Worm (Caenorhabditis elegans) whole organism, young adult: ENCODE data around the gene F57G12.2.

Experiments used
- B0019.2 ChIP-seq: fragments of 200-800 bp; sonication (Bioruptor generic); conservative IDR thresholded peaks from 2 replicates; pipeline ENCODE4 v1.3.6; 2022; ENCODE audit warnings: missing genetic modification reagents, missing genetic modification characterization, missing compliant biosample characterization
- C17E4.6 ChIP-seq: fragments of 200-800 bp; sonication (Bioruptor generic); IDR thresholded peaks from 2 replicates; pipeline ENCODE4 v1.3.6; 2022; ENCODE audit warnings: missing genetic modification reagents, missing genetic modification characterization, missing compliant biosample characterization
- D2030.7 ChIP-seq: fragments of 200-800 bp; sonication (Bioruptor generic); IDR thresholded peaks from 2 replicates; pipeline ENCODE4 v1.3.6; 2022; ENCODE audit warnings: missing genetic modification reagents, missing genetic modification characterization, missing compliant biosample characterization
- F23B12.7 ChIP-seq: sonication (generic microtip); optimal IDR thresholded peaks from 2 replicates; lab custom pipeline; 2017; ENCODE audit warnings: missing genetic modification characterization, mild to moderate bottlenecking, missing compliant biosample characterization, antibody characterized with exemption, moderate library complexity; ENCODE audit not compliant: insufficient read depth
- F49E8.2 ChIP-seq: sonication (generic microtip); optimal IDR thresholded peaks from 3 replicates; lab custom pipeline; 2017; ENCODE audit warnings: missing genetic modification characterization, mild to moderate bottlenecking, missing compliant biosample characterization, antibody characterized with exemption, moderate library complexity; ENCODE audit not compliant: insufficient read depth
- Y53G8AR.9 ChIP-seq: fragments of 200-800 bp; sonication (Bioruptor generic); conservative IDR thresholded peaks from 2 replicates; pipeline ENCODE4 v1.3.6; 2022; ENCODE audit warnings: missing genetic modification reagents, missing genetic modification characterization, missing compliant biosample characterization
- akir-1 ChIP-seq: fragments of 200-800 bp; sonication (Bioruptor generic); optimal IDR thresholded peaks from 2 replicates; lab custom pipeline; 2018; ENCODE audit warnings: mild to moderate bottlenecking, missing genetic modification characterization, moderate library complexity, missing compliant biosample characterization
- ama-1 ChIP-seq, 3 experiments: fragments of 150-350 bp in 1 of 3; sonication (generic microtip) in 2 of 3; optimal IDR thresholded peaks; 2 replicates each; lab custom pipeline; 2014 to 2018; ENCODE audit warnings: missing biosample characterization in 2 of 3, missing genetic modification characterization in 2 of 3, missing genetic modification reagents in 2 of 3
- aptf-2 ChIP-seq: fragments of 200-800 bp; sonication (Bioruptor generic); conservative IDR thresholded peaks from 2 replicates; pipeline ENCODE4 v1.3.6; 2022; ENCODE audit warnings: missing genetic modification reagents, missing genetic modification characterization, missing compliant biosample characterization
- aptf-3 ChIP-seq: fragments of 200-800 bp; sonication (Bioruptor generic); IDR thresholded peaks from 2 replicates; pipeline ENCODE4 v1.3.6; 2022; ENCODE audit warnings: missing genetic modification characterization, missing compliant biosample characterization
- athp-1 ChIP-seq: sonication (generic microtip); optimal IDR thresholded peaks from 2 replicates; lab custom pipeline; 2017; ENCODE audit warnings: mild to moderate bottlenecking, missing genetic modification characterization, missing compliant biosample characterization
- attf-3 ChIP-seq: fragments of 200-800 bp; sonication (Bioruptor generic); conservative IDR thresholded peaks from 2 replicates; pipeline ENCODE4 v1.3.6; 2022; ENCODE audit warnings: missing genetic modification reagents, missing genetic modification characterization, missing compliant biosample characterization
- attf-6 ChIP-seq: fragments of 200-800 bp; sonication (Bioruptor generic); IDR thresholded peaks from 2 replicates; pipeline ENCODE4 v1.3.6; 2022; ENCODE audit warnings: missing genetic modification reagents, missing genetic modification characterization, missing compliant biosample characterization
- ceh-100 ChIP-seq: fragments of 200-800 bp; sonication (Bioruptor generic); IDR thresholded peaks from 2 replicates; pipeline ENCODE4 v1.3.6; 2022; ENCODE audit warnings: missing genetic modification reagents, missing genetic modification characterization, missing compliant biosample characterization
- ceh-27 ChIP-seq: fragments of 200-800 bp; sonication (Bioruptor generic); optimal IDR thresholded peaks from 2 replicates; lab custom pipeline; 2018; ENCODE audit warnings: mild to moderate bottlenecking, missing genetic modification characterization, moderate library complexity, missing compliant biosample characterization
- ceh-79 ChIP-seq: sonication (generic microtip); optimal IDR thresholded peaks from 2 replicates; lab custom pipeline; 2017; ENCODE audit warnings: mild to moderate bottlenecking, missing genetic modification characterization, missing compliant biosample characterization
- chd-7 ChIP-seq: sonication (generic microtip); optimal IDR thresholded peaks from 2 replicates; lab custom pipeline; 2016; ENCODE audit warnings: mild to moderate bottlenecking, missing genetic modification characterization, moderate library complexity, missing compliant biosample characterization
- dpl-1 ChIP-seq: fragments of 150-350 bp; optimal IDR thresholded peaks from 2 replicates; lab custom pipeline; 2014; ENCODE audit warnings: missing biosample characterization, missing genetic modification reagents, missing genetic modification characterization
- egl-18 ChIP-seq: fragments of 200-800 bp; sonication (Bioruptor generic); IDR thresholded peaks from 2 replicates; pipeline ENCODE4 v1.3.6; 2022; ENCODE audit warnings: missing genetic modification reagents, missing genetic modification characterization, missing compliant biosample characterization
- egl-44 ChIP-seq: fragments of 200-800 bp; sonication (Bioruptor generic); IDR thresholded peaks from 2 replicates; pipeline ENCODE4 v1.3.6; 2022; ENCODE audit warnings: missing genetic modification reagents, missing genetic modification characterization, missing compliant biosample characterization
- egrh-3 ChIP-seq: fragments of 200-800 bp; sonication (Bioruptor generic); IDR thresholded peaks from 2 replicates; pipeline ENCODE4 v1.3.6; 2022; ENCODE audit warnings: missing genetic modification reagents, missing genetic modification characterization, missing compliant biosample characterization
- hmg-20 ChIP-seq: fragments of 200-800 bp; sonication (Bioruptor generic); IDR thresholded peaks from 2 replicates; pipeline ENCODE4 v1.3.6; 2022; ENCODE audit warnings: missing genetic modification reagents, missing genetic modification characterization, missing compliant biosample characterization
- hsf-1 ChIP-seq: fragments of 200-800 bp; sonication (Bioruptor generic); IDR thresholded peaks from 2 replicates; pipeline ENCODE4 v1.3.6; 2022; ENCODE audit warnings: missing genetic modification reagents, missing genetic modification characterization, missing compliant biosample characterization
- lag-1 ChIP-seq: fragments of 200-800 bp; sonication (Bioruptor generic); IDR thresholded peaks from 2 replicates; pipeline ENCODE4 v1.3.6; 2022; ENCODE audit warnings: missing genetic modification reagents, missing genetic modification characterization, missing compliant biosample characterization
- let-607 ChIP-seq, 2 experiments: fragments of 200-800 bp in 1 of 2; sonication (Bioruptor generic) in 1 of 2; sonication (generic microtip) in 1 of 2; optimal IDR thresholded peaks; 2 replicates each; lab custom pipeline; 2016 to 2018; ENCODE audit warnings: mild to moderate bottlenecking in 2 of 2, missing compliant biosample characterization in 2 of 2, missing genetic modification characterization in 2 of 2, moderate library complexity in 2 of 2, missing genotype in 1 of 2
- lin-26 ChIP-seq: fragments of 200-800 bp; sonication (Bioruptor generic); IDR thresholded peaks from 2 replicates; pipeline ENCODE4 v1.3.6; 2022; ENCODE audit warnings: missing genetic modification reagents, missing genetic modification characterization, missing compliant biosample characterization
- lin-35 ChIP-seq, 3 experiments: fragments of 150-350 bp in 2 of 3; sonication (generic microtip) in 1 of 3; optimal IDR thresholded peaks; 2 replicates each; lab custom pipeline; 2014 to 2018; ENCODE audit warnings: missing biosample characterization in 3 of 3, missing genetic modification characterization in 3 of 3, missing genetic modification reagents in 3 of 3
- lin-40 ChIP-seq: sonication (generic microtip); optimal IDR thresholded peaks from 2 replicates; lab custom pipeline; 2016; ENCODE audit warnings: missing genetic modification characterization, mild to moderate bottlenecking, missing compliant biosample characterization, missing genotype, missing genetic modification reagents
- mcd-1 ChIP-seq: fragments of 200-800 bp; sonication (Bioruptor generic); IDR thresholded peaks from 2 replicates; pipeline ENCODE4 v1.3.6; 2022; ENCODE audit warnings: missing genetic modification reagents, missing genetic modification characterization, missing compliant biosample characterization
- nfya-1 ChIP-seq: sonication (generic microtip); optimal IDR thresholded peaks from 2 replicates; lab custom pipeline; 2017; ENCODE audit warnings: antibody characterized with exemption, missing compliant biosample characterization, missing genetic modification characterization, borderline replicate concordance; ENCODE audit not compliant: insufficient read depth
- nfya-2 ChIP-seq: fragments of 200-800 bp; sonication (Bioruptor generic); IDR thresholded peaks from 2 replicates; pipeline ENCODE4 v1.3.6; 2022; ENCODE audit warnings: missing genetic modification reagents, missing genetic modification characterization, missing compliant biosample characterization
- nfyb-1 ChIP-seq: fragments of 200-800 bp; sonication (Bioruptor generic); IDR thresholded peaks from 2 replicates; pipeline ENCODE4 v1.3.6; 2022; ENCODE audit warnings: missing genetic modification reagents, missing genetic modification characterization, missing compliant biosample characterization
- nhr-120 ChIP-seq: fragments of 200-800 bp; sonication (Bioruptor generic); IDR thresholded peaks from 2 replicates; pipeline ENCODE4 v1.3.6; 2022; ENCODE audit warnings: missing genetic modification characterization, missing compliant biosample characterization
- nhr-90 ChIP-seq: sonication (generic microtip); optimal IDR thresholded peaks from 2 replicates; lab custom pipeline; 2016; ENCODE audit warnings: missing genotype, mild to moderate bottlenecking, missing genetic modification characterization, missing compliant biosample characterization
- repo-1 ChIP-seq: sonication (generic microtip); optimal IDR thresholded peaks from 2 replicates; lab custom pipeline; 2017; ENCODE audit warnings: mild to moderate bottlenecking, missing genetic modification characterization, missing compliant biosample characterization
- rpc-1 ChIP-seq, 2 experiments: fragments of 150-350 bp in 1 of 2; sonication (generic microtip) in 1 of 2; optimal IDR thresholded peaks; 2 replicates each; lab custom pipeline; 2014 to 2018; ENCODE audit warnings: missing biosample characterization in 1 of 2, missing genetic modification characterization in 1 of 2, missing genetic modification reagents in 1 of 2, missing genotype in 1 of 2
- snpc-1.3 ChIP-seq: sonication (generic microtip); optimal IDR thresholded peaks from 2 replicates; lab custom pipeline; 2017; ENCODE audit warnings: missing genetic modification characterization, mild to moderate bottlenecking, missing compliant biosample characterization, antibody characterized with exemption, moderate library complexity, missing genotype, missing genetic modification reagents; ENCODE audit not compliant: insufficient read depth
- snpc-4 ChIP-seq, 5 experiments: fragments of 150-350 bp in 1 of 5; sonication (generic microtip) in 4 of 5; optimal IDR thresholded peaks; 2 replicates each; lab custom pipeline; 2014 to 2018; ENCODE audit warnings: missing genetic modification characterization in 5 of 5, missing biosample characterization in 3 of 5, antibody characterized with exemption in 2 of 5, mild to moderate bottlenecking in 2 of 5, missing compliant biosample characterization in 2 of 5, missing genotype in 2 of 5, moderate library complexity in 2 of 5, missing genetic modification reagents in 1 of 5
- tbp1 ChIP-seq: fragments of 200-800 bp; sonication (Bioruptor generic); optimal IDR thresholded peaks from 2 replicates; lab custom pipeline; 2018; ENCODE audit warnings: mild to moderate bottlenecking, missing genetic modification characterization, missing compliant biosample characterization
- tlf-1 ChIP-seq: fragments of 200-800 bp; sonication (Bioruptor generic); optimal IDR thresholded peaks from 2 replicates; lab custom pipeline; 2018; ENCODE audit warnings: mild to moderate bottlenecking, missing genetic modification characterization, missing compliant biosample characterization
- unc-130 ChIP-seq: sonication (generic microtip); optimal IDR thresholded peaks from 2 replicates; lab custom pipeline; 2016; ENCODE audit warnings: missing genetic modification reagents, missing genetic modification characterization, missing compliant biosample characterization
- ztf-25 ChIP-seq: fragments of 200-800 bp; sonication (Bioruptor generic); IDR thresholded peaks from 2 replicates; pipeline ENCODE4 v1.3.6; 2022; ENCODE audit warnings: missing genetic modification reagents, missing genetic modification characterization, missing compliant biosample characterization
- ztf-26 ChIP-seq: sonication (generic microtip); optimal IDR thresholded peaks from 2 replicates; lab custom pipeline; 2017; ENCODE audit warnings: missing genetic modification characterization, missing compliant biosample characterization
- ztf-28 ChIP-seq: fragments of 200-800 bp; sonication (Bioruptor generic); IDR thresholded peaks from 2 replicates; pipeline ENCODE4 v1.3.6; 2022; ENCODE audit warnings: missing genetic modification reagents, missing genetic modification characterization, missing compliant biosample characterization

The F57G12.2 gene

ce11 chrX:12169390-12169789 is 9.5 kb upstream of the F57G12.2 start (continued):
- TF ChIP-seq ama-1 (optimal IDR thresholded peaks at IDR 0.05; lab: Kevin White, UChicago) (no peak), ama-1 (GFP tag; optimal IDR thresholded peaks at IDR 0.05; lab: Kevin White, UChicago) (no peak), ceh-79 (no peak), chd-7 (tag; lab: Kevin White, UChicago) (peak; percentile 34), tlf-1 (GFP tag; lab: Kevin White, UChicago) (no peak), nfya-1 (tag; lab: Kevin White, UChicago) (no peak), akir-1 (GFP tag; lab: Kevin White, UChicago) (no peak), athp-1 (tag; lab: Kevin White, UChicago) (no peak), lin-40 (tag; lab: Kevin White, UChicago) (no peak), let-607 (tag; optimal IDR thresholded peaks at IDR 0.05; lab: Kevin White, UChicago) (no peak), tbp1 (GFP tag; lab: Kevin White, UChicago) (no peak), nfyb-1 (GFP tag; lab: Robert Waterston, UW) (0 out of 2 replicates have a peak, but pooled peaks have one; percentile 16), attf-3 (no peak), ztf-28 (GFP tag; lab: Robert Waterston, UW) (no peak), egl-44 (no peak), snpc-4 (GFP tag; optimal IDR thresholded peaks at IDR 0.05; lab: Kevin White, UChicago) (no peak), snpc-4 (tag; optimal IDR thresholded peaks at IDR 0.05; lab: Kevin White, UChicago) (no peak), aptf-3 (GFP tag; lab: Robert Waterston, UW) (no peak), nhr-90 (tag; lab: Kevin White, UChicago) (no peak), B0019.2 (GFP tag; lab: Robert Waterston, UW) (no peak), C17E4.6 (GFP tag; lab: Robert Waterston, UW) (0 out of 2 replicates have a peak, but pooled peaks have one; percentile 18), attf-6 (GFP tag; lab: Robert Waterston, UW) (0 out of 2 replicates have a peak, but pooled peaks have one; percentile 48), aptf-2 (GFP tag; lab: Robert Waterston, UW) (no peak), nhr-120 (GFP tag; lab: Robert Waterston, UW) (no peak), hmg-20 (no peak), nfya-2 (GFP tag; lab: Robert Waterston, UW) (0 out of 2 replicates have a peak, but pooled peaks have one; percentile 16), lin-35 (GFP tag; optimal IDR thresholded peaks at IDR 0.05; lab: Kevin White, UChicago) (no peak), hsf-1 (GFP tag; lab: Robert Waterston, UW) (no peak), unc-130 (GFP tag; lab: Kevin White, UChicago) (no peak), dpl-1 (GFP tag; lab: Kevin White, UChicago) (no peak), mcd-1 (no peak), lag-1 (GFP tag; lab: Robert Waterston, UW) (no peak), F49E8.2 (no peak), rpc-1 (optimal IDR thresholded peaks at IDR 0.05; lab: Kevin White, UChicago) (no peak), rpc-1 (tag; optimal IDR thresholded peaks at IDR 0.05; lab: Kevin White, UChicago) (no peak), snpc-1.3 (tag; lab: Kevin White, UChicago) (no peak), egl-18 (GFP tag; lab: Robert Waterston, UW) (peak; percentile 53; the same call in 1 of the 2 replicates), D2030.7 (no peak), F23B12.7 (tag; lab: Kevin White, UChicago) (no peak), repo-1 (tag; lab: Kevin White, UChicago) (no peak), egrh-3 (GFP tag; lab: Robert Waterston, UW) (no peak), ztf-25 (no peak), Y53G8AR.9 (0 out of 2 replicates have a peak, but pooled peaks have one; percentile 9), lin-26 (no peak), ceh-27 (GFP tag; lab: Kevin White, UChicago) (no peak), ceh-100 (GFP tag; lab: Robert Waterston, UW) (no peak), ztf-26 (tag; lab: Kevin White, UChicago) (no peak)
